Fruit fly (Drosophila melanogaster) whole organism, prepupa: Measurements from ENCODE around the gene CG44000.

Source experiments
- Blimp-1 ChIP-seq: fragments of 200-800 bp; sonication (Bioruptor generic); optimal IDR thresholded peaks from 3 replicates; lab custom pipeline; 2017; ENCODE audit warnings: missing biosample characterization, missing genetic modification characterization, mild to moderate bottlenecking, moderate library complexity, missing genetic modification reagents
- CG10631 ChIP-seq: fragments of 200-800 bp; sonication (Bioruptor generic); optimal IDR thresholded peaks from 2 replicates; lab custom pipeline; 2016; ENCODE audit warnings: missing biosample characterization, missing genetic modification characterization
- CG11294 ChIP-seq: fragments of 200-800 bp; sonication (Bioruptor generic); IDR thresholded peaks from 2 replicates; pipeline ENCODE4 v1.3.6; 2022; ENCODE audit warnings: missing biosample characterization, missing genetic modification characterization
- CG11762 ChIP-seq: fragments of 200-800 bp; sonication (Bioruptor generic); optimal IDR thresholded peaks from 3 replicates; lab custom pipeline; 2016; ENCODE audit warnings: missing biosample characterization, missing genetic modification characterization; ENCODE audit not compliant: insufficient read depth
- CG1621 ChIP-seq: fragments of 200-800 bp; sonication (Bioruptor generic); optimal IDR thresholded peaks from 3 replicates; lab custom pipeline; 2018; ENCODE audit warnings: missing biosample characterization, mild to moderate bottlenecking, missing genetic modification characterization
- CG3032 ChIP-seq: fragments of 200-800 bp; optimal IDR thresholded peaks from 2 replicates; lab custom pipeline; 2019; ENCODE audit warnings: missing biosample characterization, mild to moderate bottlenecking, missing genetic modification characterization, moderate library complexity
- CG34406 ChIP-seq: fragments of 200-800 bp; sonication (Bioruptor generic); optimal IDR thresholded peaks from 3 replicates; lab custom pipeline; 2016; ENCODE audit warnings: missing biosample characterization, missing genetic modification characterization
- CG3919 ChIP-seq: fragments of 200-800 bp; sonication (Bioruptor generic); optimal IDR thresholded peaks from 3 replicates; lab custom pipeline; 2016; ENCODE audit warnings: missing biosample characterization, missing genetic modification characterization
- CG6792 ChIP-seq: fragments of 200-800 bp; sonication (Bioruptor generic); optimal IDR thresholded peaks from 3 replicates; lab custom pipeline; 2016; ENCODE audit warnings: missing biosample characterization, missing genetic modification characterization
- CG6808 ChIP-seq: fragments of 200-800 bp; sonication (Bioruptor generic); optimal IDR thresholded peaks from 3 replicates; lab custom pipeline; 2017; ENCODE audit warnings: missing biosample characterization, missing genetic modification characterization, mild to moderate bottlenecking, moderate library complexity, missing genetic modification reagents
- CG7368 ChIP-seq: fragments of 200-800 bp; sonication (Bioruptor generic); optimal IDR thresholded peaks from 3 replicates; lab custom pipeline; 2016; ENCODE audit warnings: missing biosample characterization, missing genetic modification characterization
- CG8119 ChIP-seq: fragments of 200-800 bp; sonication (Bioruptor generic); IDR thresholded peaks from 3 replicates; pipeline ENCODE4 v1.3.6; 2022; ENCODE audit warnings: missing biosample characterization, missing genetic modification characterization
- CG8632 ChIP-seq: fragments of 200-800 bp; sonication (Bioruptor generic); optimal IDR thresholded peaks from 3 replicates; lab custom pipeline; 2016; ENCODE audit warnings: missing biosample characterization, missing genetic modification characterization
- Eip75B ChIP-seq: fragments of 200-800 bp; sonication (Bioruptor generic); optimal IDR thresholded peaks from 3 replicates; lab custom pipeline; 2016; ENCODE audit warnings: missing biosample characterization, missing genetic modification characterization
- Eip78C ChIP-seq: fragments of 200-800 bp; sonication (Bioruptor generic); peaks from one replicate; lab custom pipeline; 2016; ENCODE audit warnings: missing biosample characterization, missing genetic modification characterization
- Eip93F ChIP-seq: fragments of 200-800 bp; sonication (Bioruptor generic); optimal IDR thresholded peaks from 2 replicates; lab custom pipeline; 2016; ENCODE audit warnings: missing biosample characterization, mild to moderate bottlenecking, missing genetic modification characterization
- Ets96B ChIP-seq: fragments of 200-800 bp; optimal IDR thresholded peaks from 2 replicates; lab custom pipeline; 2019; ENCODE audit warnings: missing biosample characterization, mild to moderate bottlenecking, missing genetic modification characterization, moderate library complexity
- Hr39 ChIP-seq: fragments of 200-800 bp; sonication (Bioruptor generic); optimal IDR thresholded peaks from 2 replicates; lab custom pipeline; 2016; ENCODE audit warnings: missing biosample characterization, missing genetic modification characterization
- Hr4 ChIP-seq: fragments of 200-800 bp; sonication (Bioruptor generic); optimal IDR thresholded peaks from 3 replicates; lab custom pipeline; 2016; ENCODE audit warnings: missing biosample characterization, missing genetic modification characterization
- Lpt ChIP-seq: fragments of 200-800 bp; sonication (Bioruptor generic); optimal IDR thresholded peaks from 3 replicates; lab custom pipeline; 2016; ENCODE audit warnings: missing biosample characterization, missing genetic modification characterization
- Met ChIP-seq: fragments of 200-800 bp; sonication (Bioruptor generic); optimal IDR thresholded peaks from 3 replicates; lab custom pipeline; 2016; ENCODE audit warnings: missing biosample characterization, missing genetic modification characterization
- OdsH ChIP-seq: fragments of 200-800 bp; sonication (Bioruptor generic); optimal IDR thresholded peaks from 3 replicates; lab custom pipeline; 2016; ENCODE audit warnings: missing biosample characterization, missing genetic modification characterization
- Smox ChIP-seq: fragments of 200-800 bp; sonication (Bioruptor generic); optimal IDR thresholded peaks from 3 replicates; lab custom pipeline; 2016; ENCODE audit warnings: missing biosample characterization, missing genetic modification characterization
- Sox14 ChIP-seq: fragments of 200-800 bp; sonication (Bioruptor generic); optimal IDR thresholded peaks from 3 replicates; lab custom pipeline; 2016; ENCODE audit warnings: missing biosample characterization, missing genetic modification characterization
- Sox15 ChIP-seq: fragments of 200-800 bp; sonication (Bioruptor generic); optimal IDR thresholded peaks from 3 replicates; lab custom pipeline; 2016; ENCODE audit warnings: missing biosample characterization, missing genetic modification characterization
- achi ChIP-seq: fragments of 200-800 bp; sonication (Bioruptor generic); optimal IDR thresholded peaks from 3 replicates; lab custom pipeline; 2016; ENCODE audit warnings: missing biosample characterization, missing genetic modification characterization
- acj6 ChIP-seq: fragments of 200-800 bp; sonication (Bioruptor generic); optimal IDR thresholded peaks from 3 replicates; lab custom pipeline; 2016; ENCODE audit warnings: missing biosample characterization, missing genetic modification characterization
- dac ChIP-seq: fragments of 200-800 bp; sonication (Bioruptor generic); optimal IDR thresholded peaks from 2 replicates; lab custom pipeline; 2017; ENCODE audit warnings: missing biosample characterization, mild to moderate bottlenecking, missing genetic modification characterization
- dsx ChIP-seq: fragments of 200-800 bp; optimal IDR thresholded peaks from 3 replicates; lab custom pipeline; 2019; ENCODE audit warnings: missing biosample characterization, mild to moderate bottlenecking, missing genetic modification characterization, moderate library complexity; ENCODE audit not compliant: poor library complexity, severe bottlenecking
- eg ChIP-seq: fragments of 200-800 bp; sonication (Bioruptor generic); IDR thresholded peaks from 3 replicates; pipeline ENCODE4 v1.3.6; 2022; ENCODE audit warnings: missing biosample characterization, missing genetic modification characterization
- fd85E ChIP-seq: fragments of 200-800 bp; sonication (Bioruptor generic); optimal IDR thresholded peaks from 3 replicates; lab custom pipeline; 2016; ENCODE audit warnings: missing biosample characterization, missing genetic modification characterization
- fkh ChIP-seq: fragments of 200-800 bp; sonication (Bioruptor generic); optimal IDR thresholded peaks from 3 replicates; lab custom pipeline; 2017; ENCODE audit warnings: missing biosample characterization, mild to moderate bottlenecking, missing genetic modification characterization, moderate library complexity
- lz ChIP-seq: fragments of 200-800 bp; sonication (Bioruptor generic); optimal IDR thresholded peaks from 3 replicates; lab custom pipeline; 2016; ENCODE audit warnings: missing biosample characterization, missing genetic modification characterization
- spab ChIP-seq: fragments of 200-800 bp; sonication (Bioruptor generic); optimal IDR thresholded peaks from 2 replicates; lab custom pipeline; 2017; ENCODE audit warnings: missing biosample characterization, mild to moderate bottlenecking, missing genetic modification characterization, missing genetic modification reagents
- svp ChIP-seq: fragments of 200-800 bp; sonication (Bioruptor generic); peaks from one replicate; lab custom pipeline; 2016; ENCODE audit warnings: missing biosample characterization, missing genetic modification characterization
- vri ChIP-seq: fragments of 200-800 bp; sonication (Bioruptor generic); optimal IDR thresholded peaks from 3 replicates; lab custom pipeline; 2016; ENCODE audit warnings: missing biosample characterization, mild to moderate bottlenecking, missing genetic modification characterization

CG44000 gene

dm6 chr2L:5043495-5044146 is 551 bp downstream of the CG44000 start (continued):
- TF ChIP-seq spab (GFP tag; lab: Kevin White, UChicago) (peak; percentile 50), Eip78C (GFP tag; lab: Kevin White, UChicago) (peak; percentile 75), Sox15 (GFP tag; lab: Kevin White, UChicago) (peak; percentile 30), lz (GFP tag; lab: Kevin White, UChicago) (peak; percentile 68), achi (GFP tag; lab: Kevin White, UChicago) (peak; percentile 72), CG6808 (GFP tag; lab: Kevin White, UChicago) (peak; percentile 61), CG8632 (GFP tag; lab: Kevin White, UChicago) (peak; percentile 45), CG3032 (peak; percentile 59), dsx (peak; percentile 47), OdsH (GFP tag; lab: Kevin White, UChicago) (peak; percentile 85), CG10631 (GFP tag; lab: Kevin White, UChicago) (peak; percentile 79), Eip75B (peak; percentile 53), CG34406 (peak; percentile 56), fd85E (GFP tag; lab: Kevin White, UChicago) (no peak), CG3919 (peak; percentile 69), Met (GFP tag; lab: Kevin White, UChicago) (peak; percentile 50), CG6792 (GFP tag; lab: Kevin White, UChicago) (peak; percentile 53), Hr4 (GFP tag; lab: Kevin White, UChicago) (peak; percentile 79), Ets96B (tag; lab: Kevin White, UChicago) (peak; percentile 57), Blimp-1 (GFP tag; lab: Kevin White, UChicago) (peak; percentile 48), Sox14 (GFP tag; lab: Kevin White, UChicago) (peak; percentile 61), CG8119 (GFP tag; lab: Robert Waterston, UW) (peak; percentile 74), eg (GFP tag; lab: Robert Waterston, UW) (peak; percentile 84), CG11294 (GFP tag; lab: Robert Waterston, UW) (peak; percentile 67), Smox (GFP tag; lab: Kevin White, UChicago) (peak; percentile 61), Lpt (GFP tag; lab: Kevin White, UChicago) (peak; percentile 78), vri (GFP tag; lab: Kevin White, UChicago) (no peak), CG1621 (tag; lab: Kevin White, UChicago) (peak; percentile 49), dac (GFP tag; lab: Kevin White, UChicago) (peak; percentile 75), Eip93F (GFP tag; lab: Kevin White, UChicago) (peak; percentile 10), CG11762 (GFP tag; lab: Kevin White, UChicago) (peak; percentile 30), acj6 (GFP tag; lab: Kevin White, UChicago) (peak; percentile 77)

- peak; percentile 14; the same call in 1 of the 3 replicates for TF ChIP-seq eg (GFP tag; lab: Robert Waterston, UW)
- TF ChIP-seq svp (GFP tag; lab: Kevin White, UChicago), result peak; percentile 40
- TF ChIP-seq Eip78C (GFP tag; lab: Kevin White, UChicago), result no peak
- TF ChIP-seq fkh (GFP tag; lab: Kevin White, UChicago), result peak; percentile 48
- TF ChIP-seq Hr39, result no peak
- TF ChIP-seq CG7368 (GFP tag; lab: Kevin White, UChicago), result no peak
- TF ChIP-seq, all 60 proteins: peak for 3
Measured at dm6 chr2L:5044361-5044891, 1.4 kb downstream of the CG44000 start, which contains the start of gene CG31650. CG31650 (minus strand) TSS chr2L:5044712.
